Worm (Caenorhabditis elegans) whole organism, L1 larva: Measurements from ENCODE around the gene C47E12.12.

ENCODE experiments used
- Y116A8C.19 ChIP-seq: sonication (generic microtip); optimal IDR thresholded peaks from 2 replicates; lab custom pipeline; 2016; ENCODE audit warnings: missing compliant biosample characterization, missing genetic modification characterization, borderline replicate concordance
- aha-1 ChIP-seq: fragments of 150-350 bp; optimal IDR thresholded peaks from 2 replicates; lab custom pipeline; 2014; ENCODE audit warnings: missing biosample characterization, missing genetic modification characterization
- ama-1 ChIP-seq: fragments of 150-350 bp; optimal IDR thresholded peaks from 2 replicates; lab custom pipeline; 2014
- blmp-1 ChIP-seq: fragments of 150-350 bp; optimal IDR thresholded peaks from 2 replicates; lab custom pipeline; 2014; ENCODE audit warnings: missing biosample characterization, missing genetic modification characterization
- efl-1 ChIP-seq, 4 experiments: fragments of 150-350 bp; optimal IDR thresholded peaks in 3 of 4; peaks in 1 of 4; 1 replicate in 1 of 4; 2 replicates in 3 of 4; lab custom pipeline; 2014; ENCODE audit warnings: missing biosample characterization in 2 of 4, missing genetic modification characterization in 2 of 4, missing genetic modification reagents in 2 of 4
- egl-13 ChIP-seq: sonication (generic microtip); optimal IDR thresholded peaks from 2 replicates; lab custom pipeline; 2016; ENCODE audit warnings: missing genotype, missing genetic modification reagents, missing genetic modification characterization, missing compliant biosample characterization
- elt-2 ChIP-seq: sonication (generic microtip); optimal IDR thresholded peaks from 2 replicates; lab custom pipeline; 2016; ENCODE audit warnings: missing genetic modification characterization, mild to moderate bottlenecking, inconsistent platforms, missing compliant biosample characterization, missing genetic modification reagents
- elt-3 ChIP-seq, 6 experiments: fragments of 150-350 bp in 1 of 6; sonication (generic microtip); optimal IDR thresholded peaks; 2 replicates each; lab custom pipeline; 2017 to 2018; ENCODE audit warnings: missing biosample characterization in 6 of 6, missing genetic modification characterization in 6 of 6, inconsistent platforms in 1 of 6
- fkh-8 ChIP-seq: sonication (generic microtip); optimal IDR thresholded peaks from 2 replicates; lab custom pipeline; 2016; ENCODE audit warnings: mild to moderate bottlenecking, missing genetic modification characterization, missing compliant biosample characterization
- grh-1 ChIP-seq: fragments of 200-800 bp; sonication (Bioruptor generic); IDR thresholded peaks from 2 replicates; pipeline ENCODE4 v1.3.6; 2022; ENCODE audit warnings: missing genetic modification reagents, missing genetic modification characterization, missing compliant biosample characterization
- hlh-17 ChIP-seq: fragments of 200-800 bp; sonication (Bioruptor generic); optimal IDR thresholded peaks from 2 replicates; lab custom pipeline; 2018; ENCODE audit warnings: missing genetic modification characterization, mild to moderate bottlenecking, missing compliant biosample characterization, moderate library complexity, borderline replicate concordance
- isw-1 ChIP-seq: fragments of 200-800 bp; sonication (Bioruptor generic); IDR thresholded peaks from 2 replicates; pipeline ENCODE4 v1.3.6; 2022; ENCODE audit warnings: missing genetic modification characterization, missing compliant biosample characterization
- lin-13 ChIP-seq: fragments of 150-350 bp; optimal IDR thresholded peaks from 2 replicates; lab custom pipeline; 2014; ENCODE audit warnings: missing biosample characterization, missing genetic modification reagents, missing genetic modification characterization
- lin-14 ChIP-seq: fragments of 200-800 bp; sonication (Bioruptor generic); optimal IDR thresholded peaks from 2 replicates; lab custom pipeline; 2018; ENCODE audit warnings: mild to moderate bottlenecking, missing genetic modification characterization, moderate library complexity, missing compliant biosample characterization
- lin-15B ChIP-seq: fragments of 150-350 bp; sonication (generic microtip); optimal IDR thresholded peaks from 3 replicates; lab custom pipeline; 2014; ENCODE audit warnings: missing biosample characterization, missing genetic modification characterization
- lin-35 ChIP-seq, 2 experiments: fragments of 150-350 bp; optimal IDR thresholded peaks; 2 replicates each; lab custom pipeline; 2014; ENCODE audit warnings: missing biosample characterization in 2 of 2, missing genetic modification characterization in 2 of 2, missing genetic modification reagents in 2 of 2
- lsy-2 ChIP-seq, 2 experiments: fragments of 150-350 bp; optimal IDR thresholded peaks; 2 replicates each; lab custom pipeline; 2014; ENCODE audit warnings: missing biosample characterization in 2 of 2, missing genetic modification characterization in 2 of 2
- mab-9 ChIP-seq: fragments of 200-800 bp; sonication (Bioruptor generic); IDR thresholded peaks from 2 replicates; pipeline ENCODE4 v1.3.6; 2022; ENCODE audit warnings: missing genetic modification reagents, missing genetic modification characterization, missing compliant biosample characterization
- mdl-1 ChIP-seq, 2 experiments: fragments of 150-350 bp; optimal IDR thresholded peaks; 2 replicates each; lab custom pipeline; 2014 to 2017; ENCODE audit warnings: missing biosample characterization in 2 of 2, missing genetic modification characterization in 2 of 2, inconsistent platforms in 1 of 2
- mef-2 ChIP-seq: fragments of 150-350 bp; optimal IDR thresholded peaks from 2 replicates; lab custom pipeline; 2014; ENCODE audit warnings: missing biosample characterization, missing genetic modification characterization
- mep-1 ChIP-seq: fragments of 150-350 bp; optimal IDR thresholded peaks from 2 replicates; lab custom pipeline; 2014; ENCODE audit warnings: missing biosample characterization, missing genetic modification characterization
- nhr-11 ChIP-seq: fragments of 150-350 bp; optimal IDR thresholded peaks from 2 replicates; lab custom pipeline; 2014; ENCODE audit warnings: missing biosample characterization, missing genetic modification characterization
- nhr-20 ChIP-seq: sonication (generic microtip); optimal IDR thresholded peaks from 2 replicates; lab custom pipeline; 2016; ENCODE audit warnings: mild to moderate bottlenecking, missing genetic modification characterization, missing compliant biosample characterization
- nhr-71 ChIP-seq: sonication (generic microtip); optimal IDR thresholded peaks from 2 replicates; lab custom pipeline; 2016; ENCODE audit warnings: mild to moderate bottlenecking, missing genetic modification characterization, moderate library complexity, missing compliant biosample characterization
- nhr-76 ChIP-seq: sonication (generic microtip); optimal IDR thresholded peaks from 2 replicates; lab custom pipeline; 2017; ENCODE audit warnings: missing biosample characterization, missing genetic modification characterization
- nhr-90 ChIP-seq: sonication (generic microtip); optimal IDR thresholded peaks from 2 replicates; lab custom pipeline; 2016; ENCODE audit warnings: mild to moderate bottlenecking, missing genetic modification characterization, missing compliant biosample characterization; ENCODE audit not compliant: poor library complexity
- pag-3 ChIP-seq: sonication (generic microtip); optimal IDR thresholded peaks from 2 replicates; lab custom pipeline; 2017; ENCODE audit warnings: missing genetic modification characterization, mild to moderate bottlenecking, missing compliant biosample characterization, antibody characterized with exemption, borderline replicate concordance; ENCODE audit not compliant: insufficient read depth
- pax-3 ChIP-seq: fragments of 200-800 bp; sonication (Bioruptor generic); optimal IDR thresholded peaks from 2 replicates; lab custom pipeline; 2018; ENCODE audit warnings: mild to moderate bottlenecking, missing genetic modification characterization, moderate library complexity, missing compliant biosample characterization
- rnt-1 ChIP-seq: sonication (generic microtip); optimal IDR thresholded peaks from 2 replicates; lab custom pipeline; 2016; ENCODE audit warnings: mild to moderate bottlenecking, missing genetic modification characterization, moderate library complexity, missing compliant biosample characterization
- skn-1 ChIP-seq: fragments of 150-350 bp; optimal IDR thresholded peaks from 2 replicates; lab custom pipeline; 2014; ENCODE audit warnings: missing biosample characterization, missing genetic modification characterization
- snu-23 ChIP-seq: sonication (generic microtip); optimal IDR thresholded peaks from 2 replicates; lab custom pipeline; 2016; ENCODE audit warnings: missing genetic modification characterization, missing compliant biosample characterization
- sox-4 ChIP-seq: sonication (generic microtip); optimal IDR thresholded peaks from 2 replicates; lab custom pipeline; 2016; ENCODE audit warnings: missing genetic modification characterization, missing compliant biosample characterization
- sup-37 ChIP-seq: fragments of 200-800 bp; sonication (Bioruptor generic); optimal IDR thresholded peaks from 2 replicates; lab custom pipeline; 2018; ENCODE audit warnings: mild to moderate bottlenecking, missing genetic modification characterization, missing compliant biosample characterization
- swsn-7 ChIP-seq: sonication (generic microtip); optimal IDR thresholded peaks from 2 replicates; lab custom pipeline; 2016; ENCODE audit warnings: missing genetic modification characterization, missing compliant biosample characterization
- tlp-1 ChIP-seq: fragments of 150-350 bp; optimal IDR thresholded peaks from 2 replicates; lab custom pipeline; 2014; ENCODE audit warnings: missing biosample characterization, missing genetic modification characterization
- unc-130 ChIP-seq: fragments of 150-350 bp; optimal IDR thresholded peaks from 2 replicates; lab custom pipeline; 2017; ENCODE audit warnings: missing biosample characterization, missing genetic modification characterization, inconsistent platforms
- unc-62 ChIP-seq: fragments of 150-350 bp; optimal IDR thresholded peaks from 2 replicates; lab custom pipeline; 2014; ENCODE audit warnings: missing biosample characterization, missing genetic modification reagents, missing genetic modification characterization
- ztf-11 ChIP-seq, 2 experiments: sonication (generic microtip); optimal IDR thresholded peaks; 2 replicates each; lab custom pipeline; 2016 to 2017; ENCODE audit warnings: missing genetic modification characterization in 2 of 2, missing biosample characterization in 1 of 2, missing compliant biosample characterization in 1 of 2

C47E12.12 gene

DNA sequence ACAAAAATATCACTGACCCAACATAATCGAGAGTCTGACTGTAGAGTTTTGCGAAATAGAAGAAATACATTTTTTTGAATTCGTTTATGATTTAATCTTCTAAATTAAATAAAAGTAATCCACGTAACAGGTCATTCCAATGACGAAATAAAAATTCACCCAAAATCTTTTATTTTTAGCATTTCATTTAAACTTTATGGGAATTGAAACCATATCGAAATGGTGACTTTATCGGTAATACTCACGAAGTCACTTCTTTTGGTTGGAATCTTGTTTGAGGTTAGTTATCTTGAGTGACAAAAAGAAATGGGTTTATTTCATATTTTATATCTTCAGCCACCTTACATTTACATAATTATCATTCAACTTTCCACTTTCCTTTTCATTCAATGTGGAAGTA, at the start of gene C47E12.12, which contains the start of gene C47E12.10:
C47E12.12 (minus strand) TSS at position 101 of the 400 bp plus-strand sequence.
C47E12.10 (plus strand) TSS at position 172 of the 400 bp plus-strand sequence.
- TF ChIP-seq tlp-1 (tag; lab: Kevin White, UChicago) (no peak), mep-1 (tag; lab: Kevin White, UChicago) (no peak), egl-13 (no peak)

DNA sequence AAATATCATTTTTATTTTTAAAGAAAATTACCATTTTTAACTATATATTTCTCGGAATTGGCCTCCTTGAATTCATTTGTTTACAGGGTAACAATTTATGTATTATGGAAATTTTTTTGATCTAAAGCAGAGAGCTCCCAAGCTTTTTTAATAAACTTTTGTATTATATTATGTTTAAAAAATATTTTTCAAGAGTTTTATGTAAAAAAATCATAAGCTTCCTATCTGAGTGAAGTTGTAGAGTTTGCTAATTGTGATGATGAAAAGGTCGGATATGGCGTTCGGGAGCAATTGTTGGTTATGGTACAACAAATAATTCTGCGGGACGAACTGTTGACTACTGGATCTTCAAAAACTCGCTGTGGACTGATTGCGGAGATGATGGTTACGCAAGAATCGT, 48.8 kb upstream of the C47E12.12 start, which contains the start of gene F44D12.19:
F44D12.19 (plus strand) TSS at position 301 of the 400 bp plus-strand sequence.
- TF ChIP-seq unc-130 (tag; lab: Kevin White, UChicago) (no peak), grh-1 (GFP tag; lab: Robert Waterston, UW) (no peak), mab-9 (no peak), nhr-76 (tag; lab: Kevin White, UChicago) (no peak), unc-62 (GFP tag; lab: Kevin White, UChicago) (no peak), lin-13 (GFP tag; lab: Kevin White, UChicago) (no peak), aha-1 (no peak), egl-13 (no peak), isw-1 (GFP tag; lab: Robert Waterston, UW) (no peak)

DNA sequence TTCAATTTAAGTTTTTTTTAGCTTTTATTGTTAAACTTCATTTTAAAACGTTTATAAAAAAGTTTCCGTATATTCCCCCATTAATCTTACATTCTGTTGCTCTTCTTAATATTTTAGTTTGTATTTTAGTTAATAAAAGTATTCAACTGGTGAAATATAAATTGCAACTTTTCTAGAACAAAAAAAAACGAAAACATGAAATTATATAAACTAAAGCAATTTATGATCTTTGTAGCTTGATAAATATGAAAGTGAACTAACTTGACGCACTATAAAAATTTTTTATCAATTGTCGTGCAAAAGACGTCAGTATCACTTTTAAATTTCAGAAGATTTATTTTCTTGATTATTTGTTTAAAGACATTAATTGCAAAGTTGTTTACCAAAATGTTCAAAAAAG, 45.1 kb upstream of the C47E12.12 start, which contains the start of gene F44D12.2:
F44D12.2 (minus strand) TSS at position 101 of the 400 bp plus-strand sequence.
- no peak for TF ChIP-seq nhr-90 (tag; lab: Kevin White, UChicago)
- TF ChIP-seq swsn-7 (tag; lab: Kevin White, UChicago): no peak
- TF ChIP-seq lin-15B: no peak
- no peak for TF ChIP-seq pag-3
- TF ChIP-seq nhr-71 (tag; lab: Kevin White, UChicago): no peak
- TF ChIP-seq ama-1: no peak
- no peak for TF ChIP-seq pax-3 (tag; lab: Kevin White, UChicago)
- TF ChIP-seq ztf-11 (tag; optimal IDR thresholded peaks at IDR 0.05; lab: Kevin White, UChicago): no peak
- no peak for TF ChIP-seq Y116A8C.19 (tag; lab: Kevin White, UChicago)
- TF ChIP-seq sox-4 (tag; lab: Kevin White, UChicago): no peak
- no peak for TF ChIP-seq elt-2

DNA sequence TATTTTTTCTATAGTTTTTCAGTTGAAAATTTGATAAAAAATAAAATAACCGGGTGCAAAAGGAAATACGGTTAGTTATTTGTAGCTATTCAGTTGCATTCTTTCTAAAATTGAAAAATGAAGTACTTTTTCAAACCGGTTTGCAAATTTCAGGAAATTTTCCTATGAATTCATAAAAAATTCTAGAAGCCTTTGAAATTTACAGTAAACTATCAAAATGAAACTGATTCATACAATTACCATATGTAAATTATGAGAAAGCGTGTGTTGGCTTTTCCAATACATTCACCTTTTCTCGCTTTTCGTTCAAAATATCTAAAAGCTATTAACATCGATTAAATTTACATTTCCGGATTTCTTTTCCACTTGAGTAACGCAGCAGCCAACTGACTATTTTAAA, 44.4 kb upstream of the C47E12.12 start, which contains the start of gene ent-7:
ent-7 (plus strand) TSS at position 301 of the 400 bp plus-strand sequence.
- TF ChIP-seq efl-1 (optimal IDR thresholded peaks at IDR 0.05; lab: Kevin White, UChicago) (no peak), efl-1 (GFP tag; optimal IDR thresholded peaks at IDR 0.05 in 1 of 2; lab: Kevin White, UChicago) (peak in 1 of 2 experiments; percentile 4), mef-2 (tag; lab: Kevin White, UChicago) (no peak), hlh-17 (GFP tag; lab: Kevin White, UChicago) (no peak), fkh-8 (tag; lab: Kevin White, UChicago) (no peak)

DNA sequence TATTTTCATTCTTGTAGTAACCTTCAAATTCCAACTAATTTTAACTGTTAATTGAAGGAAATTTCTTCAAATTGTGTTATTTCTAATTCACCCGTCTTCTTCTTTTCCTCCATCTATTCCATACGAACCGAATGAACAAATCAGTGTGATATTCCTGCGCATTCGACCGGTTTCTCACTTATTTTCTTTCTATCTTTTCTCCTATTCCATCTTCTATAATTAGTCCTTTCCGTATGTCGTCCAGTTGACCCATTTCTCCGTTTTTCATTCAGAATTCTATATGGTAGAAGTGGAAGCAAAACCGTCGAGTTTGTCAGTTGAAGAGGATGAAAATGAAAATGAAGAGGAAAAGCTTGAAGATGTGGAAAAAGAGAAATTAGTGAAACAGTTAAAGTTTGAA, 37.0 kb upstream of the C47E12.12 start, which contains the start of gene magu-4:
magu-4 (plus strand) TSS at position 218 of the 400 bp plus-strand sequence.
- TF ChIP-seq blmp-1 (tag; lab: Kevin White, UChicago) (peak; percentile 90), sup-37 (GFP tag; lab: Kevin White, UChicago) (no peak), lin-14 (GFP tag; lab: Kevin White, UChicago) (peak; percentile 39)

DNA sequence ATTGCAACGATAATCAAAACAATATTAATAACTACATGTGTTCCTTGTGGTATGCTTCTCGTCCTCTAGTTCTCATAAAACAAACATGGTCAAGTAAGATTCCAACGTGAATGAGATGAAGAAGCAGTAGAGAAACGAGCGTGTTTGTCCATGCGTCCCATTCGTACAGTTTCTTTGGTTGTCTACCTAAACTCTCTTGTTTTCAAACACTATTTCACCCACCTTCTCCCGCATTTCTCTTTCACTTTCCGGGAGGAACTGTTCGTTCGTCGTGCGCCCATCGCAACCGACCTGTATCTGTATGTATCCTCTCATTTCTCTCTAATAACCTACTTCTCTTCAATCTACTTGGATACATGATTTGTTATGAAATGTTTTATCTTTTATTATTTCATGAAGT, 35.2 kb upstream of the C47E12.12 start:
- TF ChIP-seq snu-23 (GFP tag; lab: Kevin White, UChicago): peak; percentile 33
- peak in 2 of 6 experiments; percentile 32 to 67 for TF ChIP-seq elt-3 (tag; optimal IDR thresholded peaks at IDR 0.05; lab: Kevin White, UChicago)
- TF ChIP-seq lsy-2 (tag; optimal IDR thresholded peaks at IDR 0.05; lab: Kevin White, UChicago): peak in 1 of 2 experiments; percentile 51
- TF ChIP-seq skn-1 (tag; lab: Kevin White, UChicago): peak; percentile 23
- no peak for TF ChIP-seq swsn-7 (tag; lab: Kevin White, UChicago)
- TF ChIP-seq nhr-11 (tag; lab: Kevin White, UChicago): no peak
- peak in 1 of 2 experiments; percentile 4 for TF ChIP-seq efl-1 (optimal IDR thresholded peaks at IDR 0.05; lab: Kevin White, UChicago)
- TF ChIP-seq efl-1 (GFP tag; optimal IDR thresholded peaks at IDR 0.05 in 1 of 2; lab: Kevin White, UChicago): peak in 1 of 2 experiments; percentile 56
- peak in 1 of 2 experiments; percentile 34 for TF ChIP-seq mdl-1 (tag; optimal IDR thresholded peaks at IDR 0.05; lab: Kevin White, UChicago)
- TF ChIP-seq nhr-71 (tag; lab: Kevin White, UChicago): peak; percentile 5
- TF ChIP-seq egl-13: no peak
- peak; percentile 78 for TF ChIP-seq lin-14 (GFP tag; lab: Kevin White, UChicago)
- TF ChIP-seq nhr-20 (tag; lab: Kevin White, UChicago): peak; percentile 5
- TF ChIP-seq blmp-1 (tag; lab: Kevin White, UChicago): peak; percentile 99
- TF ChIP-seq isw-1 (GFP tag; lab: Robert Waterston, UW): no peak
- no peak for TF ChIP-seq rnt-1 (tag; lab: Kevin White, UChicago)
- peak in 1 of 2 experiments; percentile 10 for TF ChIP-seq lin-35 (GFP tag; optimal IDR thresholded peaks at IDR 0.05; lab: Kevin White, UChicago)
- TF ChIP-seq, all 84 proteins: peak for 11
